Fruit fly (Drosophila melanogaster) whole organism, prepupa: ENCODE data around the gene DCAF12.

Experiments
- Blimp-1 ChIP-seq: fragments of 200-800 bp; sonication (Bioruptor generic); optimal IDR thresholded peaks from 3 replicates; lab custom pipeline; 2017; ENCODE audit warnings: missing biosample characterization, missing genetic modification characterization, mild to moderate bottlenecking, moderate library complexity, missing genetic modification reagents
- CG10669 ChIP-seq: fragments of 200-800 bp; sonication (Bioruptor generic); optimal IDR thresholded peaks from 3 replicates; lab custom pipeline; 2018; ENCODE audit warnings: missing biosample characterization, mild to moderate bottlenecking, missing genetic modification characterization, moderate library complexity
- CG11294 ChIP-seq: fragments of 200-800 bp; sonication (Bioruptor generic); IDR thresholded peaks from 2 replicates; pipeline ENCODE4 v1.3.6; 2022; ENCODE audit warnings: missing biosample characterization, missing genetic modification characterization
- CG11762 ChIP-seq: fragments of 200-800 bp; sonication (Bioruptor generic); optimal IDR thresholded peaks from 3 replicates; lab custom pipeline; 2016; ENCODE audit warnings: missing biosample characterization, missing genetic modification characterization; ENCODE audit not compliant: insufficient read depth
- CG15336 ChIP-seq: fragments of 200-800 bp; sonication (Bioruptor generic); IDR thresholded peaks from 2 replicates; pipeline ENCODE4 v1.3.6; 2022; ENCODE audit warnings: missing biosample characterization, missing genetic modification characterization
- CG16779 ChIP-seq: fragments of 200-800 bp; sonication (Bioruptor generic); optimal IDR thresholded peaks from 3 replicates; lab custom pipeline; 2017; ENCODE audit warnings: missing biosample characterization, mild to moderate bottlenecking, missing genetic modification characterization
- CG3032 ChIP-seq: fragments of 200-800 bp; optimal IDR thresholded peaks from 2 replicates; lab custom pipeline; 2019; ENCODE audit warnings: missing biosample characterization, mild to moderate bottlenecking, missing genetic modification characterization, moderate library complexity
- CG31627 ChIP-seq: fragments of 200-800 bp; sonication (Bioruptor generic); optimal IDR thresholded peaks from 3 replicates; lab custom pipeline; 2016; ENCODE audit warnings: missing biosample characterization, missing genetic modification characterization
- CG34406 ChIP-seq: fragments of 200-800 bp; sonication (Bioruptor generic); optimal IDR thresholded peaks from 3 replicates; lab custom pipeline; 2016; ENCODE audit warnings: missing biosample characterization, missing genetic modification characterization
- CG3919 ChIP-seq: fragments of 200-800 bp; sonication (Bioruptor generic); optimal IDR thresholded peaks from 3 replicates; lab custom pipeline; 2016; ENCODE audit warnings: missing biosample characterization, missing genetic modification characterization
- CG6163 ChIP-seq: fragments of 200-800 bp; sonication (Bioruptor generic); IDR thresholded peaks from 3 replicates; pipeline ENCODE4 v1.3.6; 2022; ENCODE audit warnings: missing biosample characterization, missing genetic modification characterization
- CG6276 ChIP-seq: fragments of 200-800 bp; sonication (Bioruptor generic); optimal IDR thresholded peaks from 2 replicates; lab custom pipeline; 2017; ENCODE audit warnings: missing biosample characterization, mild to moderate bottlenecking, missing genetic modification characterization
- CG6808 ChIP-seq: fragments of 200-800 bp; sonication (Bioruptor generic); optimal IDR thresholded peaks from 3 replicates; lab custom pipeline; 2017; ENCODE audit warnings: missing biosample characterization, missing genetic modification characterization, mild to moderate bottlenecking, moderate library complexity, missing genetic modification reagents
- CG6854 ChIP-seq: fragments of 200-800 bp; sonication (Bioruptor generic); optimal IDR thresholded peaks from 2 replicates; lab custom pipeline; 2017; ENCODE audit warnings: missing biosample characterization, mild to moderate bottlenecking, missing genetic modification characterization
- CG7368 ChIP-seq: fragments of 200-800 bp; sonication (Bioruptor generic); optimal IDR thresholded peaks from 3 replicates; lab custom pipeline; 2016; ENCODE audit warnings: missing biosample characterization, missing genetic modification characterization
- CG8119 ChIP-seq: fragments of 200-800 bp; sonication (Bioruptor generic); IDR thresholded peaks from 3 replicates; pipeline ENCODE4 v1.3.6; 2022; ENCODE audit warnings: missing biosample characterization, missing genetic modification characterization
- CG8632 ChIP-seq: fragments of 200-800 bp; sonication (Bioruptor generic); optimal IDR thresholded peaks from 3 replicates; lab custom pipeline; 2016; ENCODE audit warnings: missing biosample characterization, missing genetic modification characterization
- CG9139 ChIP-seq: fragments of 200-800 bp; sonication (Bioruptor generic); optimal IDR thresholded peaks from 3 replicates; lab custom pipeline; 2017; ENCODE audit warnings: missing biosample characterization, mild to moderate bottlenecking, missing genetic modification characterization
- Eip75B ChIP-seq: fragments of 200-800 bp; sonication (Bioruptor generic); optimal IDR thresholded peaks from 3 replicates; lab custom pipeline; 2016; ENCODE audit warnings: missing biosample characterization, missing genetic modification characterization
- Eip78C ChIP-seq: fragments of 200-800 bp; sonication (Bioruptor generic); peaks from one replicate; lab custom pipeline; 2016; ENCODE audit warnings: missing biosample characterization, missing genetic modification characterization
- Gug ChIP-seq: fragments of 200-800 bp; sonication (Bioruptor generic); IDR thresholded peaks from 2 replicates; pipeline ENCODE4 v1.3.6; 2022; ENCODE audit warnings: missing biosample characterization, missing genetic modification characterization
- Hr4 ChIP-seq: fragments of 200-800 bp; sonication (Bioruptor generic); optimal IDR thresholded peaks from 3 replicates; lab custom pipeline; 2016; ENCODE audit warnings: missing biosample characterization, missing genetic modification characterization
- Lpt ChIP-seq: fragments of 200-800 bp; sonication (Bioruptor generic); optimal IDR thresholded peaks from 3 replicates; lab custom pipeline; 2016; ENCODE audit warnings: missing biosample characterization, missing genetic modification characterization
- Met ChIP-seq: fragments of 200-800 bp; sonication (Bioruptor generic); optimal IDR thresholded peaks from 3 replicates; lab custom pipeline; 2016; ENCODE audit warnings: missing biosample characterization, missing genetic modification characterization
- Smox ChIP-seq: fragments of 200-800 bp; sonication (Bioruptor generic); optimal IDR thresholded peaks from 3 replicates; lab custom pipeline; 2016; ENCODE audit warnings: missing biosample characterization, missing genetic modification characterization
- Sox102F ChIP-seq: fragments of 200-800 bp; sonication (Bioruptor generic); optimal IDR thresholded peaks from 2 replicates; lab custom pipeline; 2016; ENCODE audit warnings: missing biosample characterization, mild to moderate bottlenecking, missing genetic modification characterization
- Sox14 ChIP-seq: fragments of 200-800 bp; sonication (Bioruptor generic); optimal IDR thresholded peaks from 3 replicates; lab custom pipeline; 2016; ENCODE audit warnings: missing biosample characterization, missing genetic modification characterization
- achi ChIP-seq: fragments of 200-800 bp; sonication (Bioruptor generic); optimal IDR thresholded peaks from 3 replicates; lab custom pipeline; 2016; ENCODE audit warnings: missing biosample characterization, missing genetic modification characterization
- cyc ChIP-seq: fragments of 200-800 bp; sonication (Bioruptor generic); optimal IDR thresholded peaks from 3 replicates; lab custom pipeline; 2016; ENCODE audit warnings: missing biosample characterization, missing genetic modification characterization
- dsx ChIP-seq: fragments of 200-800 bp; optimal IDR thresholded peaks from 3 replicates; lab custom pipeline; 2019; ENCODE audit warnings: missing biosample characterization, mild to moderate bottlenecking, missing genetic modification characterization, moderate library complexity; ENCODE audit not compliant: poor library complexity, severe bottlenecking
- esn ChIP-seq: fragments of 200-800 bp; sonication (Bioruptor generic); optimal IDR thresholded peaks from 2 replicates; lab custom pipeline; 2016; ENCODE audit warnings: missing biosample characterization, mild to moderate bottlenecking, missing genetic modification characterization, moderate library complexity
- fd59A ChIP-seq: fragments of 200-800 bp; sonication (Bioruptor generic); optimal IDR thresholded peaks from 2 replicates; lab custom pipeline; 2017; ENCODE audit warnings: missing biosample characterization, mild to moderate bottlenecking, missing genetic modification characterization, missing genetic modification reagents
- fkh ChIP-seq: fragments of 200-800 bp; sonication (Bioruptor generic); optimal IDR thresholded peaks from 3 replicates; lab custom pipeline; 2017; ENCODE audit warnings: missing biosample characterization, mild to moderate bottlenecking, missing genetic modification characterization, moderate library complexity
- svp ChIP-seq: fragments of 200-800 bp; sonication (Bioruptor generic); peaks from one replicate; lab custom pipeline; 2016; ENCODE audit warnings: missing biosample characterization, missing genetic modification characterization

The DCAF12 gene

DNA sequence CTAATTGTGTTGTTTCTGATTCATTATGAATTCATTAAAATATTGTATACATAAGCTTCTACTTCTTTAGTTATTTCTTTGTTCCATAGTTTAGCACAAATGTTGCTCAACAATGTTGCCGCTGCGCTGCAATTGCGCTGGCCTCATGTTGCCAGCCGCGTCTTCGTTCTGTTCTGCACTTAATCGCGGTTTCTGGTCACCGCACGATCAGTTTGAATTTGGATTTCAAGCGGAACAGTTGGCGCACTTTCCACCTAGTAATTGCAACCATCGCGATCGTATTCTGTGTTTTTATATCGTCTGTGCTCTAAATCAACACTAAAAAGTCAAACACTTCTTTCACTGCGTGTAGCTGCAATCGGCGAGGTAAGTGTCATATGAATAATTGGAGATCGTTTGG lies 17.8 kb downstream of the DCAF12 start, which contains the start of gene Ect3:
Gene Ect3 (plus strand): TSS at position 205 of the 400 bp plus-strand sequence.
- TF ChIP-seq CG31627, result no peak
- peak; percentile 47 for TF ChIP-seq Eip78C (GFP tag; lab: Kevin White, UChicago)
- TF ChIP-seq, all 60 proteins: peak for 1

DNA sequence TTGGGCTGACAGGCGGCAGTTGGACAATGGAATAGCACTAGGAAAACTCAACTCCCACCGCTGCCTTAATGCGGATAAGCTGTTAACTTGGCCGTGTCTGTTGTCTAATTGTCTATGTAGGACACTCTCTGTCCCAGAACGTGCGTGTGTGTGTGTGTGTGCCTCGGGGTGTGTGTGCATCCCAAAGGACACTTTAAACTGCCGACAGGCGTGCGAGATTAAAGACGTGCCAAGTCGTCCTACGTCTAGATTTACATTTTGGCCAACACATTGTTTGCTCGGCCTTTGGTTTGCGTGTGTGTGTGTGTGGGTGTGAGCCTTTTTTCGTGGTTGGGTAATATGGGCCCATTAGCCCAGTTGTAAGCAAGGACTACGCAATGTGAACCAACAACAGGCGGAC lies 18.7 kb downstream of the DCAF12 start:
- TF ChIP-seq CG11294 (GFP tag; lab: Robert Waterston, UW) (no peak), Eip75B (GFP tag; lab: Kevin White, UChicago) (no peak), CG6163 (GFP tag; lab: Robert Waterston, UW) (no peak), CG3032 (tag; lab: Kevin White, UChicago) (no peak), cyc (GFP tag; lab: Kevin White, UChicago) (no peak), CG6808 (GFP tag; lab: Kevin White, UChicago) (no peak), Gug (GFP tag; lab: Robert Waterston, UW) (no peak), Hr4 (GFP tag; lab: Kevin White, UChicago) (no peak), CG7368 (GFP tag; lab: Kevin White, UChicago) (no peak), Met (no peak), Sox14 (GFP tag; lab: Kevin White, UChicago) (no peak), fd59A (GFP tag; lab: Kevin White, UChicago) (no peak)
- TF ChIP-seq, all 60 proteins: peak for 0

DNA sequence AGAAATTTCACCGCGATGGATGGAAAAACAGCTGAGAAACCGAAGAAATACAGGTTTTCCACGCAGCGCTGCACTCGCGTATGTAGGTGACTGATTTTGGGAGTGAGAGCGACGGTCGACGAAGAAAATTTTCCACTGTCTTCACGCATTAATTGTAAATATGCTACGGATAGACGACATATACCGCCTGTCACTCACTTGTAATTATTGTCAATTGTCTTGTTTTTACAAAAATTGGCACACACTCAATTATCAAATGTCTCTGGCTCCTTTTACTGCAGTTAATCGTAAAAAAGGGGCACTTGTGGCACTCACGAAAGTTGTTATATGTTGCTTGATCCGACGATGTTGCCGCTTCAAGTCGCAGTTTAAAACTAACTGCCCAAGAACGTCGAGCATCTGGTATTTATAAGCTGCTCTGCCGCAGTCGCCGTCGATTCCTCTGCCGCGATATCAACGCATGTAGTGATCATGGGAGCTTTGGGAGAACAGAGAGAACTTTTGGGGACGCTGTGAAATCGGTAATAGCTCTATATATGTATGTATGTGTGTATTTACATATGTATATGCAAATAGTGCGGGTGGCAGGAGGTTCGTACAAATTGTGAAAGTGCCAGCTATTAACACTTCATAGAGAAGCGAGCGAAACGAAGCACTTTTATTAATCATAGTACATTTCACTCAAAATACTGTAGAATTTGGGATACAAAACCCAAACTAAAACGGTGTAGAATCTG lies 23.7 kb downstream of the DCAF12 start, which contains the start of gene mfas:
Gene mfas (minus strand): TSS at position 382 of the 737 bp plus-strand sequence.
- TF ChIP-seq CG11294 (GFP tag; lab: Robert Waterston, UW) (no peak), CG8632 (GFP tag; lab: Kevin White, UChicago) (no peak), fkh (GFP tag; lab: Kevin White, UChicago) (peak; percentile 76), esn (GFP tag; lab: Kevin White, UChicago) (peak; percentile 2), svp (GFP tag; lab: Kevin White, UChicago) (peak; percentile 77), CG9139 (peak; percentile 39), achi (GFP tag; lab: Kevin White, UChicago) (no peak), CG6854 (GFP tag; lab: Kevin White, UChicago) (peak; percentile 56), CG6808 (GFP tag; lab: Kevin White, UChicago) (no peak), Lpt (GFP tag; lab: Kevin White, UChicago) (peak; percentile 42), CG8119 (GFP tag; lab: Robert Waterston, UW) (no peak), CG34406 (GFP tag; lab: Kevin White, UChicago) (no peak), CG11762 (GFP tag; lab: Kevin White, UChicago) (no peak), Sox14 (GFP tag; lab: Kevin White, UChicago) (no peak), Eip78C (GFP tag; lab: Kevin White, UChicago) (peak; percentile 44), dsx (GFP tag; lab: Kevin White, UChicago) (peak; percentile 33), CG3032 (tag; lab: Kevin White, UChicago) (peak; percentile 6), Smox (GFP tag; lab: Kevin White, UChicago) (no peak), CG16779 (tag; lab: Kevin White, UChicago) (peak; percentile 0), Eip75B (GFP tag; lab: Kevin White, UChicago) (peak; percentile 17), CG15336 (GFP tag; lab: Robert Waterston, UW) (peak; percentile 30; the same call in 1 of the 2 replicates), CG6276 (no peak), CG6163 (GFP tag; lab: Robert Waterston, UW) (peak; percentile 53; the same call in 2 of the 3 replicates), CG31627 (no peak), CG3919 (GFP tag; lab: Kevin White, UChicago) (peak; percentile 12)

DNA sequence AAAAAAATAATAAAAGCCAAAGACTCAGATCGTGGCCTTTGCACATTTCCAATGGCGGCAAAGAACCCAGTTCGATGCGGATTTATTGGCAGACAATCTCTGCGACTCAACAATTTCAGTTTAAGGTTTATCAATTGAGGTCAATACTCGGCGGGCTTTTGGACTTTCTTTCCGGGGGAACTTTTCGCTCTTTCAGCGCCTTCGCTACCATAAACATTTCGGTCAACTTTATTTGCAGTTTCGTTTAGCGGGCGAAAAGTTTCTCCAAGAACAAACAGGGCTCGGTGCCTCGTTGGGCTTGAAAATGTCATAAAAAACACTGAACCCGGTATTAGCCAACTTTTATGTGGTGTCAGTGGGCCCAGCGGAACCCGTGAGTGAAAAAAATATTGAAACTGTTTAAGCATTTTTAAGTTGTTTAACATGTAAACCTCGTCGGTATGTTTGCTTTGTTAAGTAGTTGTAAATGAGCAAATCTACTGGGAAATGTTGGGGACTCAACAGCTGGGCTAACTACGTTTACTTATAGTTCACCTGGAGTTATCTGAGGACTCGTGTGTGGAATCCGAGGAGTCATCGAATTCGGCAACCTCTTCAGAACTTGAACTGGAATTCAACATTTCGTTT lies 25.2 kb downstream of the DCAF12 start:
- TF ChIP-seq CG10669, result no peak
- no peak for TF ChIP-seq Gug (GFP tag; lab: Robert Waterston, UW)
- no peak for TF ChIP-seq CG6163 (GFP tag; lab: Robert Waterston, UW)
- TF ChIP-seq fkh (GFP tag; lab: Kevin White, UChicago), result peak; percentile 60
- TF ChIP-seq CG6854 (GFP tag; lab: Kevin White, UChicago), result peak; percentile 80
- peak; percentile 10 for TF ChIP-seq Blimp-1
- peak; percentile 23 for TF ChIP-seq Sox102F (GFP tag; lab: Kevin White, UChicago)
- TF ChIP-seq svp (GFP tag; lab: Kevin White, UChicago), result peak; percentile 90
- no peak for TF ChIP-seq Sox14 (GFP tag; lab: Kevin White, UChicago)
- peak; percentile 67 for TF ChIP-seq Eip78C (GFP tag; lab: Kevin White, UChicago)
- TF ChIP-seq, all 60 proteins: peak for 6
